Fruit fly (Drosophila melanogaster) whole organism, prepupa: Measurements from ENCODE around the gene barc.

ENCODE experiments used
- Blimp-1 ChIP-seq: fragments of 200-800 bp; sonication (Bioruptor generic); optimal IDR thresholded peaks from 3 replicates; lab custom pipeline; 2017; ENCODE audit warnings: missing biosample characterization, missing genetic modification characterization, mild to moderate bottlenecking, moderate library complexity, missing genetic modification reagents
- CG10631 ChIP-seq: fragments of 200-800 bp; sonication (Bioruptor generic); optimal IDR thresholded peaks from 2 replicates; lab custom pipeline; 2016; ENCODE audit warnings: missing biosample characterization, missing genetic modification characterization
- CG10669 ChIP-seq: fragments of 200-800 bp; sonication (Bioruptor generic); optimal IDR thresholded peaks from 3 replicates; lab custom pipeline; 2018; ENCODE audit warnings: missing biosample characterization, mild to moderate bottlenecking, missing genetic modification characterization, moderate library complexity
- CG11294 ChIP-seq: fragments of 200-800 bp; sonication (Bioruptor generic); IDR thresholded peaks from 2 replicates; pipeline ENCODE4 v1.3.6; 2022; ENCODE audit warnings: missing biosample characterization, missing genetic modification characterization
- CG11762 ChIP-seq: fragments of 200-800 bp; sonication (Bioruptor generic); optimal IDR thresholded peaks from 3 replicates; lab custom pipeline; 2016; ENCODE audit warnings: missing biosample characterization, missing genetic modification characterization; ENCODE audit not compliant: insufficient read depth
- CG11902 ChIP-seq: fragments of 200-800 bp; sonication (Bioruptor generic); optimal IDR thresholded peaks from 3 replicates; lab custom pipeline; 2016; ENCODE audit warnings: missing biosample characterization, missing genetic modification characterization
- CG15336 ChIP-seq: fragments of 200-800 bp; sonication (Bioruptor generic); IDR thresholded peaks from 2 replicates; pipeline ENCODE4 v1.3.6; 2022; ENCODE audit warnings: missing biosample characterization, missing genetic modification characterization
- CG1621 ChIP-seq: fragments of 200-800 bp; sonication (Bioruptor generic); optimal IDR thresholded peaks from 3 replicates; lab custom pipeline; 2018; ENCODE audit warnings: missing biosample characterization, mild to moderate bottlenecking, missing genetic modification characterization
- CG16779 ChIP-seq: fragments of 200-800 bp; sonication (Bioruptor generic); optimal IDR thresholded peaks from 3 replicates; lab custom pipeline; 2017; ENCODE audit warnings: missing biosample characterization, mild to moderate bottlenecking, missing genetic modification characterization
- CG31627 ChIP-seq: fragments of 200-800 bp; sonication (Bioruptor generic); optimal IDR thresholded peaks from 3 replicates; lab custom pipeline; 2016; ENCODE audit warnings: missing biosample characterization, missing genetic modification characterization
- CG32006 ChIP-seq: fragments of 200-800 bp; sonication (Bioruptor generic); optimal IDR thresholded peaks from 3 replicates; lab custom pipeline; 2017; ENCODE audit warnings: missing biosample characterization, mild to moderate bottlenecking, missing genetic modification characterization
- CG34406 ChIP-seq: fragments of 200-800 bp; sonication (Bioruptor generic); optimal IDR thresholded peaks from 3 replicates; lab custom pipeline; 2016; ENCODE audit warnings: missing biosample characterization, missing genetic modification characterization
- CG3919 ChIP-seq: fragments of 200-800 bp; sonication (Bioruptor generic); optimal IDR thresholded peaks from 3 replicates; lab custom pipeline; 2016; ENCODE audit warnings: missing biosample characterization, missing genetic modification characterization
- CG6163 ChIP-seq: fragments of 200-800 bp; sonication (Bioruptor generic); IDR thresholded peaks from 3 replicates; pipeline ENCODE4 v1.3.6; 2022; ENCODE audit warnings: missing biosample characterization, missing genetic modification characterization
- CG6276 ChIP-seq: fragments of 200-800 bp; sonication (Bioruptor generic); optimal IDR thresholded peaks from 2 replicates; lab custom pipeline; 2017; ENCODE audit warnings: missing biosample characterization, mild to moderate bottlenecking, missing genetic modification characterization
- CG6792 ChIP-seq: fragments of 200-800 bp; sonication (Bioruptor generic); optimal IDR thresholded peaks from 3 replicates; lab custom pipeline; 2016; ENCODE audit warnings: missing biosample characterization, missing genetic modification characterization
- CG6808 ChIP-seq: fragments of 200-800 bp; sonication (Bioruptor generic); optimal IDR thresholded peaks from 3 replicates; lab custom pipeline; 2017; ENCODE audit warnings: missing biosample characterization, missing genetic modification characterization, mild to moderate bottlenecking, moderate library complexity, missing genetic modification reagents
- CG7368 ChIP-seq: fragments of 200-800 bp; sonication (Bioruptor generic); optimal IDR thresholded peaks from 3 replicates; lab custom pipeline; 2016; ENCODE audit warnings: missing biosample characterization, missing genetic modification characterization
- CG8319 ChIP-seq: fragments of 200-800 bp; sonication (Bioruptor generic); optimal IDR thresholded peaks from 3 replicates; lab custom pipeline; 2016; ENCODE audit warnings: missing biosample characterization, missing genetic modification characterization
- CG8632 ChIP-seq: fragments of 200-800 bp; sonication (Bioruptor generic); optimal IDR thresholded peaks from 3 replicates; lab custom pipeline; 2016; ENCODE audit warnings: missing biosample characterization, missing genetic modification characterization
- Eip75B ChIP-seq: fragments of 200-800 bp; sonication (Bioruptor generic); optimal IDR thresholded peaks from 3 replicates; lab custom pipeline; 2016; ENCODE audit warnings: missing biosample characterization, missing genetic modification characterization
- Eip78C ChIP-seq: fragments of 200-800 bp; sonication (Bioruptor generic); peaks from one replicate; lab custom pipeline; 2016; ENCODE audit warnings: missing biosample characterization, missing genetic modification characterization
- Eip93F ChIP-seq: fragments of 200-800 bp; sonication (Bioruptor generic); optimal IDR thresholded peaks from 2 replicates; lab custom pipeline; 2016; ENCODE audit warnings: missing biosample characterization, mild to moderate bottlenecking, missing genetic modification characterization
- Ets96B ChIP-seq: fragments of 200-800 bp; optimal IDR thresholded peaks from 2 replicates; lab custom pipeline; 2019; ENCODE audit warnings: missing biosample characterization, mild to moderate bottlenecking, missing genetic modification characterization, moderate library complexity
- Gug ChIP-seq: fragments of 200-800 bp; sonication (Bioruptor generic); IDR thresholded peaks from 2 replicates; pipeline ENCODE4 v1.3.6; 2022; ENCODE audit warnings: missing biosample characterization, missing genetic modification characterization
- Hr38 ChIP-seq: sonication (Bioruptor generic); optimal IDR thresholded peaks from 2 replicates; lab custom pipeline; 2016; ENCODE audit warnings: missing biosample characterization, missing genetic modification characterization
- Lpt ChIP-seq: fragments of 200-800 bp; sonication (Bioruptor generic); optimal IDR thresholded peaks from 3 replicates; lab custom pipeline; 2016; ENCODE audit warnings: missing biosample characterization, missing genetic modification characterization
- Met ChIP-seq: fragments of 200-800 bp; sonication (Bioruptor generic); optimal IDR thresholded peaks from 3 replicates; lab custom pipeline; 2016; ENCODE audit warnings: missing biosample characterization, missing genetic modification characterization
- Sox102F ChIP-seq: fragments of 200-800 bp; sonication (Bioruptor generic); optimal IDR thresholded peaks from 2 replicates; lab custom pipeline; 2016; ENCODE audit warnings: missing biosample characterization, mild to moderate bottlenecking, missing genetic modification characterization
- Sox15 ChIP-seq: fragments of 200-800 bp; sonication (Bioruptor generic); optimal IDR thresholded peaks from 3 replicates; lab custom pipeline; 2016; ENCODE audit warnings: missing biosample characterization, missing genetic modification characterization
- achi ChIP-seq: fragments of 200-800 bp; sonication (Bioruptor generic); optimal IDR thresholded peaks from 3 replicates; lab custom pipeline; 2016; ENCODE audit warnings: missing biosample characterization, missing genetic modification characterization
- dsx ChIP-seq: fragments of 200-800 bp; optimal IDR thresholded peaks from 3 replicates; lab custom pipeline; 2019; ENCODE audit warnings: missing biosample characterization, mild to moderate bottlenecking, missing genetic modification characterization, moderate library complexity; ENCODE audit not compliant: poor library complexity, severe bottlenecking
- esn ChIP-seq: fragments of 200-800 bp; sonication (Bioruptor generic); optimal IDR thresholded peaks from 2 replicates; lab custom pipeline; 2016; ENCODE audit warnings: missing biosample characterization, mild to moderate bottlenecking, missing genetic modification characterization, moderate library complexity
- fd85E ChIP-seq: fragments of 200-800 bp; sonication (Bioruptor generic); optimal IDR thresholded peaks from 3 replicates; lab custom pipeline; 2016; ENCODE audit warnings: missing biosample characterization, missing genetic modification characterization
- fkh ChIP-seq: fragments of 200-800 bp; sonication (Bioruptor generic); optimal IDR thresholded peaks from 3 replicates; lab custom pipeline; 2017; ENCODE audit warnings: missing biosample characterization, mild to moderate bottlenecking, missing genetic modification characterization, moderate library complexity
- net ChIP-seq: fragments of 200-800 bp; sonication (Bioruptor generic); optimal IDR thresholded peaks from 3 replicates; lab custom pipeline; 2016; ENCODE audit warnings: missing biosample characterization, missing genetic modification characterization
- pdm3 ChIP-seq: fragments of 200-800 bp; sonication (Bioruptor generic); optimal IDR thresholded peaks from 3 replicates; lab custom pipeline; 2016; ENCODE audit warnings: missing biosample characterization, missing genetic modification characterization
- ss ChIP-seq, 2 experiments: fragments of 200-800 bp; sonication (Bioruptor generic); optimal IDR thresholded peaks; 2 replicates in 1 of 2; 3 replicates in 1 of 2; lab custom pipeline; 2017 to 2018; ENCODE audit warnings: mild to moderate bottlenecking in 2 of 2, missing biosample characterization in 2 of 2, missing genetic modification characterization in 2 of 2, moderate library complexity in 1 of 2
- svp ChIP-seq: fragments of 200-800 bp; sonication (Bioruptor generic); peaks from one replicate; lab custom pipeline; 2016; ENCODE audit warnings: missing biosample characterization, missing genetic modification characterization
- vri ChIP-seq: fragments of 200-800 bp; sonication (Bioruptor generic); optimal IDR thresholded peaks from 3 replicates; lab custom pipeline; 2016; ENCODE audit warnings: missing biosample characterization, mild to moderate bottlenecking, missing genetic modification characterization

Gene barc

dm6 chr3L:21464240-21464639 is 31.3 kb upstream of the barc start (continued):
- TF ChIP-seq ss (GFP tag; optimal IDR thresholded peaks at IDR 0.05; lab: Kevin White, UChicago): no peak
- peak; percentile 7 for TF ChIP-seq CG34406 (GFP tag; lab: Kevin White, UChicago)
- no peak for TF ChIP-seq Blimp-1 (GFP tag; lab: Kevin White, UChicago)
- no peak for TF ChIP-seq CG10631 (GFP tag; lab: Kevin White, UChicago)
- no peak for TF ChIP-seq Ets96B (tag; lab: Kevin White, UChicago)

DNA sequence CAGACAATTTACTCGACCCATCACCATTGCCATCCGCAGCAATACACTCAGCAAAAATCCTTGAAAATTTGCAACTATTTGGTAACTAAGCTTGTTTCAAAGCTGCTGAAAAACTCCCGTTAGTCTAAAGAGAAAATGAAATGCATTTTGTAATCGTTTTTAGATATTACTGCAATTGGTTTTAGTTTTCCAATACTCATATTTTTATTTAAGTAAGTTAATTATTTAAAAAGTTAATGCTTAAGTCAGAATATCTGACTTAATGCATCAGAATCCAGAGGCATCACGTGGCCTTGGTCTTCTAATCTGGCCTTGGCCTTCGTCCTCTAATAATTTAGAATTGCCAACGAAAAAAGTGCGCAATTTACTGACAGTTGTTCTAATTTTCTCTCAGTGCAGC is 29.9 kb upstream of the barc start:
- TF ChIP-seq CG32006 (GFP tag; lab: Kevin White, UChicago) (peak; percentile 4), Eip78C (GFP tag; lab: Kevin White, UChicago) (peak; percentile 0), CG10669 (GFP tag; lab: Kevin White, UChicago) (no peak)

DNA sequence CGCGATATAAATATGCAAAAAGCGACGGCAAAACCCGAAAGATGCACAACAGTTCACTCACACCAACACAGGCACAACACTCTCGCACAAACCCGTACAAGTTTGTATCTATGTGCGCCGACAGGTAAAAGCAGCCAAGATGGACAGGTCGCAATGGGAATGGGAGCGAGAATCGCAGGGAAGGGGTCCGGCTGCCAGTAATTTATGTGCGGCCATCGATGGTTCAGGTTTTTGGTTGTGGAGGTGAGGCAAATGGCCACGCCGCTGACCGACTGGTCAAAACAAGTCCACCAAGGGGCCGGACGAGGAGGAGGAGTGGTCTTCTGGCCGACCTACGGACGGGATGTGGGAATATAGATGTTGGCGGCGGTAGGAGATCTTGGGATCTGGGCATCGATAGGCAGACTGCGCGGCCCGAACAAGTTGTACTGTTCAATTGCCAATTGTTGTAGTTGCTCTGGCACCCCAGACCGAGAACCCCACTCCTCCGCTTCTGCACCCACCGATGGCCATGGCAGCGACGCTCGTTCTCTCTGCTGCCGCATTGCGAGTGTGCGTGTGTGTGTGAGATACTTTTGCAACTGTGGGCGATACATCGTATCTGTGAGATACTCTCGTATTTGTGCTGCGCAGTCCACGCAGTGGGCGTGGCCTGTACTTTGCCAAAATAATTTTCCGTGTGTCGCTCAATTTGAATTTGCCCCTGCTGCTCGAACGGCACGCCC is 27.4 kb upstream of the barc start:
- peak; percentile 14 for TF ChIP-seq CG1621
- TF ChIP-seq CG16779: no peak
- peak; percentile 9 for TF ChIP-seq dsx (GFP tag; lab: Kevin White, UChicago)
- no peak for TF ChIP-seq CG31627 (GFP tag; lab: Kevin White, UChicago)
- TF ChIP-seq, all 60 proteins: peak for 2

dm6 chr3L:21458736-21459135 is 25.8 kb upstream of the barc start:
- peak; percentile 22 for TF ChIP-seq fkh (GFP tag; lab: Kevin White, UChicago)
- no peak for TF ChIP-seq fd85E (GFP tag; lab: Kevin White, UChicago)
- no peak for TF ChIP-seq net (GFP tag; lab: Kevin White, UChicago)

DNA sequence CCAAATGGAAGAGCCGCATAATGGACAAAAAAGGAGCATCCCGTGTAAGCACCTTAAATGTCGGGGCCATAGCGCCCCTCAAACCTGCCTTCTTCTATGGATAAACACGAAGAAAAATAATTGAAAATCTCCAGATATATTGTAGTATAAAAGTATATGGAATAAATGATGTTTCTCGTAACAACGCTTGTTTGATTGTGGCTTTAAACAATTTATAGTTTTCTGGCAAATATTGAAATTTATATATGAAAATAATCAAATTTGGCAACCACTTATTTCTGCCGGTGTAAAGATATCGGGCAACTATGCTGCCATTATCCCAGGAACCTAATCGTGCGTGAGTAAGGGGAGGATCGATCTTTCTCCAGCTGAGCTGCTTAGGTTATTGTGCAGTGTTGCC is 22.3 kb upstream of the barc start:
- peak; percentile 19 for TF ChIP-seq Eip78C (GFP tag; lab: Kevin White, UChicago)
- no peak for TF ChIP-seq CG7368

DNA sequence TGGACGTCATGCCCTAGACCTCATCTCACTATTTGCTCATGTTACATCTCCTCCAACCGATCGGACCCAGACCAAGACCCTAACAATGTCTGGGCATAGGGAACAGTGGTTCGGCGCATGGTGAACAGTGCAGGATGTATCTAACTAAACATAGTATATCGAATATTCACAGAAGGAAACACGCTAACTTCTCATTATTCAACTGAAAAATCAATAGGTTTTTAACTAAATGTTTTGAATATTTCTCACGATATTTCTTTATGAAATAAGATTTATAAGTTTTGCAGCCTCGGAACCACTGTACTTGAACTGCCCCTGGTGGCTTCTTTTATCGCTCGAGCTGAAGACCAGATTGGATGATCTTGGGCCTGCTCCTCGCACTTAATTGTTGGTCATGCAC is 20.7 kb upstream of the barc start:
- TF ChIP-seq CG31627 (GFP tag; lab: Kevin White, UChicago) (no peak), CG7368 (peak; percentile 21), fkh (GFP tag; lab: Kevin White, UChicago) (no peak), net (GFP tag; lab: Kevin White, UChicago) (peak; percentile 11), CG8319 (GFP tag; lab: Kevin White, UChicago) (no peak), pdm3 (peak; percentile 59), Gug (GFP tag; lab: Robert Waterston, UW) (no peak), vri (no peak), CG11902 (GFP tag; lab: Kevin White, UChicago) (no peak), CG15336 (peak; percentile 40; the same call in 1 of the 2 replicates), CG34406 (GFP tag; lab: Kevin White, UChicago) (peak; percentile 40), achi (peak; percentile 52), CG6808 (GFP tag; lab: Kevin White, UChicago) (peak; percentile 42), Sox15 (GFP tag; lab: Kevin White, UChicago) (no peak), CG3919 (peak; percentile 68), CG6163 (GFP tag; lab: Robert Waterston, UW) (peak; percentile 75), CG6792 (GFP tag; lab: Kevin White, UChicago) (peak; percentile 49), Met (GFP tag; lab: Kevin White, UChicago) (peak; percentile 21), Lpt (no peak), CG11762 (no peak), Sox102F (GFP tag; lab: Kevin White, UChicago) (peak; percentile 17), Blimp-1 (GFP tag; lab: Kevin White, UChicago) (no peak), Eip78C (GFP tag; lab: Kevin White, UChicago) (peak; percentile 86), Hr38 (GFP tag; lab: Kevin White, UChicago) (no peak), Ets96B (tag; lab: Kevin White, UChicago) (peak; percentile 73), CG6276 (GFP tag; lab: Kevin White, UChicago) (no peak), esn (GFP tag; lab: Kevin White, UChicago) (peak; percentile 21), svp (peak; percentile 74), CG11294 (no peak), CG8632 (GFP tag; lab: Kevin White, UChicago) (peak; percentile 31), Eip75B (GFP tag; lab: Kevin White, UChicago) (peak; percentile 57), Eip93F (GFP tag; lab: Kevin White, UChicago) (no peak)
